Fruit fly (Drosophila melanogaster) whole organism, embryonic: ENCODE data around the gene CG12253.
A peak's percentile ranks its signal among the peaks of the same experiment; 100 is the strongest.

ENCODE experiments used
- Adf1 ChIP-seq: fragments of 200-800 bp; sonication (Bioruptor generic); IDR thresholded peaks from 2 replicates; pipeline ENCODE4 v1.3.6; 2022; ENCODE audit warnings: missing biosample characterization, missing genetic modification characterization
- Bgb ChIP-seq: fragments of 200-800 bp; sonication (Bioruptor generic); IDR thresholded peaks from 2 replicates; pipeline ENCODE4 v1.3.6; 2022; ENCODE audit warnings: missing biosample characterization, missing genetic modification characterization; ENCODE audit not compliant: partially characterized antibody
- CG13287 ChIP-seq: fragments of 200-800 bp; sonication (Bioruptor generic); IDR thresholded peaks from 2 replicates; pipeline ENCODE4 v1.3.6; 2022; ENCODE audit warnings: missing biosample characterization, missing genetic modification characterization; ENCODE audit not compliant: partially characterized antibody
- CG14860 ChIP-seq: fragments of 200-800 bp; sonication (Bioruptor generic); IDR thresholded peaks from 3 replicates; pipeline ENCODE4 v1.3.6; 2022; ENCODE audit warnings: missing biosample characterization, missing genetic modification characterization; ENCODE audit not compliant: partially characterized antibody
- CG15514 ChIP-seq: fragments of 200-800 bp; sonication (Bioruptor generic); optimal IDR thresholded peaks from 3 replicates; lab custom pipeline; 2017; ENCODE audit warnings: missing biosample characterization, missing genetic modification characterization, mild to moderate bottlenecking, moderate library complexity, missing genetic modification reagents
- CG16813 ChIP-seq: fragments of 200-800 bp; sonication (Bioruptor generic); IDR thresholded peaks from 3 replicates; pipeline ENCODE4 v1.3.6; 2022; ENCODE audit warnings: missing biosample characterization, missing genetic modification characterization; ENCODE audit not compliant: partially characterized antibody
- CG16815 ChIP-seq: fragments of 200-800 bp; sonication (Bioruptor generic); optimal IDR thresholded peaks from 3 replicates; lab custom pipeline; 2017; ENCODE audit warnings: missing biosample characterization, mild to moderate bottlenecking, missing genetic modification characterization
- CG2116 ChIP-seq: fragments of 200-800 bp; sonication (Bioruptor generic); optimal IDR thresholded peaks from 3 replicates; lab custom pipeline; 2018; ENCODE audit warnings: missing biosample characterization, mild to moderate bottlenecking, missing genetic modification characterization
- CG30020 ChIP-seq: fragments of 200-800 bp; optimal IDR thresholded peaks from 2 replicates; lab custom pipeline; 2019; ENCODE audit warnings: missing biosample characterization, mild to moderate bottlenecking, missing genetic modification characterization, moderate library complexity
- CG3847 ChIP-seq: fragments of 200-800 bp; sonication (Bioruptor generic); IDR thresholded peaks from 2 replicates; pipeline ENCODE4 v1.3.6; 2022; ENCODE audit warnings: missing biosample characterization, missing genetic modification characterization
- CG6791 ChIP-seq: fragments of 200-800 bp; sonication (Bioruptor generic); IDR thresholded peaks from 3 replicates; pipeline ENCODE4 v1.3.6; 2022; ENCODE audit warnings: missing biosample characterization, missing genetic modification characterization; ENCODE audit not compliant: partially characterized antibody
- CG8944 ChIP-seq: fragments of 200-800 bp; sonication (Bioruptor generic); optimal IDR thresholded peaks from 3 replicates; lab custom pipeline; 2016; ENCODE audit warnings: missing biosample characterization, missing genetic modification characterization
- CrebB ChIP-seq: fragments of 200-800 bp; sonication (Bioruptor generic); optimal IDR thresholded peaks from 3 replicates; lab custom pipeline; 2018; ENCODE audit warnings: missing biosample characterization, mild to moderate bottlenecking, missing genetic modification characterization
- Dad ChIP-seq: fragments of 200-800 bp; sonication (Bioruptor generic); optimal IDR thresholded peaks from 3 replicates; lab custom pipeline; 2016; ENCODE audit warnings: missing biosample characterization, missing genetic modification characterization
- Dll ChIP-seq: fragments of 200-800 bp; sonication (Bioruptor generic); IDR thresholded peaks from 4 replicates; pipeline ENCODE4 v1.3.6; 2022; ENCODE audit warnings: missing biosample characterization, missing genetic modification characterization; ENCODE audit not compliant: partially characterized antibody
- Doc3 ChIP-seq: fragments of 200-800 bp; sonication (Bioruptor generic); IDR thresholded peaks from 3 replicates; pipeline ENCODE4 v1.3.6; 2022; ENCODE audit warnings: missing biosample characterization, missing genetic modification characterization; ENCODE audit not compliant: partially characterized antibody
- Dp ChIP-seq: fragments of 200-800 bp; sonication (Bioruptor generic); optimal IDR thresholded peaks from 2 replicates; lab custom pipeline; 2018; ENCODE audit warnings: missing biosample characterization, mild to moderate bottlenecking, missing genetic modification characterization, moderate library complexity
- Gug ChIP-seq: fragments of 200-800 bp; sonication (Bioruptor generic); IDR thresholded peaks from 4 replicates; pipeline ENCODE4 v1.3.6; 2022; ENCODE audit warnings: missing biosample characterization, missing genetic modification characterization
- HLH4C ChIP-seq: fragments of 200-800 bp; sonication (Bioruptor generic); IDR thresholded peaks from 3 replicates; pipeline ENCODE4 v1.3.6; 2022; ENCODE audit warnings: missing biosample characterization, missing genetic modification characterization; ENCODE audit not compliant: partially characterized antibody
- HLHmδ ChIP-seq: fragments of 200-800 bp; sonication (Bioruptor generic); optimal IDR thresholded peaks from 2 replicates; lab custom pipeline; 2018; ENCODE audit warnings: missing biosample characterization, mild to moderate bottlenecking, missing genetic modification characterization, moderate library complexity
- Hr51 ChIP-seq, 2 experiments: fragments of 200-800 bp; sonication (Bioruptor generic); optimal IDR thresholded peaks; 2 replicates in 1 of 2; 3 replicates in 1 of 2; lab custom pipeline; 2016 to 2018; ENCODE audit warnings: missing biosample characterization in 2 of 2, missing genetic modification characterization in 2 of 2, mild to moderate bottlenecking in 1 of 2, moderate library complexity in 1 of 2
- MESR4 ChIP-seq: fragments of 200-800 bp; sonication (Bioruptor generic); optimal IDR thresholded peaks from 2 replicates; lab custom pipeline; 2018; ENCODE audit warnings: missing biosample characterization, mild to moderate bottlenecking, missing genetic modification characterization, moderate library complexity
- Mrtf ChIP-seq: fragments of 200-800 bp; sonication (Bioruptor generic); IDR thresholded peaks from 3 replicates; pipeline ENCODE4 v1.3.6; 2022; ENCODE audit warnings: missing biosample characterization, missing genetic modification characterization
- Tbp ChIP-seq: fragments of >200 bp; optimal IDR thresholded peaks from 2 replicates; lab custom pipeline; 2018; ENCODE audit warnings: missing biosample characterization, missing genetic modification characterization
- Trl ChIP-seq, 3 experiments: fragments of >200 bp in 2 of 3; fragments of 200-800 bp in 1 of 3; sonication (Bioruptor generic) in 1 of 3; optimal IDR thresholded peaks; 2 replicates in 1 of 3; 3 replicates in 2 of 3; lab custom pipeline; 2016 to 2017; ENCODE audit warnings: missing biosample characterization in 1 of 3, missing genetic modification characterization in 1 of 3
- YL-1 ChIP-seq: fragments of 200-800 bp; sonication (Bioruptor generic); optimal IDR thresholded peaks from 3 replicates; lab custom pipeline; 2017; ENCODE audit warnings: missing biosample characterization, mild to moderate bottlenecking, missing genetic modification characterization
- amos ChIP-seq: fragments of 200-800 bp; sonication (Bioruptor generic); IDR thresholded peaks from 2 replicates; pipeline ENCODE4 v1.3.6; 2022; ENCODE audit warnings: missing biosample characterization, missing genetic modification characterization; ENCODE audit not compliant: partially characterized antibody
- dm ChIP-seq: fragments of 200-800 bp; sonication (Bioruptor generic); optimal IDR thresholded peaks from 3 replicates; lab custom pipeline; 2016; ENCODE audit warnings: missing biosample characterization, missing genetic modification characterization
- dmrt11E ChIP-seq: fragments of 200-800 bp; sonication (Bioruptor generic); optimal IDR thresholded peaks from 3 replicates; lab custom pipeline; 2018; ENCODE audit warnings: missing biosample characterization, mild to moderate bottlenecking, missing genetic modification characterization, moderate library complexity
- dmrt99B ChIP-seq: fragments of 200-800 bp; sonication (Bioruptor generic); optimal IDR thresholded peaks from 2 replicates; lab custom pipeline; 2018; ENCODE audit warnings: missing biosample characterization, mild to moderate bottlenecking, missing genetic modification characterization, moderate library complexity
- ftz-f1 ChIP-seq: fragments of 200-800 bp; sonication (Bioruptor generic); optimal IDR thresholded peaks from 2 replicates; lab custom pipeline; 2016; ENCODE audit warnings: missing biosample characterization, missing genetic modification characterization
- gro ChIP-seq: fragments of 200-800 bp; sonication (Bioruptor generic); optimal IDR thresholded peaks from 2 replicates; lab custom pipeline; 2016; ENCODE audit warnings: missing biosample characterization, missing genetic modification characterization
- insv ChIP-seq, 2 experiments: fragments of 200-800 bp; sonication (Bioruptor generic); optimal IDR thresholded peaks; 3 replicates each; lab custom pipeline; 2016 to 2018; ENCODE audit warnings: missing biosample characterization in 2 of 2, missing genetic modification characterization in 2 of 2
- inv ChIP-seq: fragments of 200-800 bp; sonication (Bioruptor generic); IDR thresholded peaks from 2 replicates; pipeline ENCODE4 v1.3.6; 2022; ENCODE audit warnings: missing biosample characterization, missing genetic modification characterization; ENCODE audit not compliant: partially characterized antibody
- kni ChIP-seq: fragments of 200-800 bp; sonication (Bioruptor generic); optimal IDR thresholded peaks from 3 replicates; lab custom pipeline; 2017; ENCODE audit warnings: mild to moderate bottlenecking, missing biosample characterization, missing genetic modification reagents, missing genetic modification characterization
- lilli ChIP-seq: fragments of 200-800 bp; sonication (Bioruptor generic); optimal IDR thresholded peaks from 3 replicates; lab custom pipeline; 2016; ENCODE audit warnings: missing biosample characterization, missing genetic modification characterization
- odd ChIP-seq: fragments of 200-800 bp; sonication (Bioruptor generic); optimal IDR thresholded peaks from 2 replicates; lab custom pipeline; 2017; ENCODE audit warnings: missing biosample characterization, mild to moderate bottlenecking, missing genetic modification characterization
- pho ChIP-seq: fragments of 200-800 bp; sonication (Bioruptor generic); optimal IDR thresholded peaks from 2 replicates; lab custom pipeline; 2016; ENCODE audit warnings: missing biosample characterization, missing genetic modification characterization
- pum ChIP-seq: fragments of 200-800 bp; sonication (Bioruptor generic); optimal IDR thresholded peaks from 2 replicates; lab custom pipeline; 2016; ENCODE audit warnings: missing biosample characterization, missing genetic modification characterization
- pzg ChIP-seq: fragments of 200-800 bp; sonication (Bioruptor generic); optimal IDR thresholded peaks from 3 replicates; lab custom pipeline; 2018; ENCODE audit warnings: missing biosample characterization, mild to moderate bottlenecking, missing genetic modification characterization, moderate library complexity
- scrt ChIP-seq: fragments of 200-800 bp; sonication (Bioruptor generic); optimal IDR thresholded peaks from 2 replicates; lab custom pipeline; 2018; ENCODE audit warnings: missing biosample characterization, mild to moderate bottlenecking, missing genetic modification characterization, moderate library complexity
- sens ChIP-seq: fragments of 200-800 bp; sonication (Bioruptor generic); peaks from one replicate; lab custom pipeline; 2016; ENCODE audit warnings: missing biosample characterization, missing genetic modification characterization
- tin ChIP-seq: fragments of 200-800 bp; sonication (Bioruptor generic); optimal IDR thresholded peaks from 3 replicates; lab custom pipeline; 2016; ENCODE audit warnings: missing biosample characterization, missing genetic modification characterization
- trem ChIP-seq: fragments of 200-800 bp; optimal IDR thresholded peaks from 3 replicates; lab custom pipeline; 2019; ENCODE audit warnings: missing biosample characterization, mild to moderate bottlenecking, missing genetic modification characterization, moderate library complexity
- trh ChIP-seq: fragments of 200-800 bp; sonication (Bioruptor generic); optimal IDR thresholded peaks from 2 replicates; lab custom pipeline; 2016; ENCODE audit warnings: missing biosample characterization, missing genetic modification characterization
- zen2 ChIP-seq: fragments of 200-800 bp; sonication (Bioruptor generic); IDR thresholded peaks from 3 replicates; pipeline ENCODE4 v1.3.6; 2022; ENCODE audit warnings: missing biosample characterization, missing genetic modification characterization; ENCODE audit not compliant: partially characterized antibody
- zfh2 ChIP-seq: fragments of 200-800 bp; sonication (Bioruptor generic); optimal IDR thresholded peaks from 2 replicates; lab custom pipeline; 2016; ENCODE audit warnings: missing biosample characterization, missing genetic modification characterization

Gene CG12253

dm6 chr2L:10988026-10988425, 420 bp downstream of the CG12253 start (continued):
- peak; percentile 29 for TF ChIP-seq sens (GFP tag; lab: Kevin White, UChicago)
- peak; percentile 31 for TF ChIP-seq Dp (GFP tag; lab: Kevin White, UChicago)
- no peak for TF ChIP-seq CG16815 (GFP tag; lab: Kevin White, UChicago)
- TF ChIP-seq, all 482 proteins: peak for 6

- peak; percentile 96 for TF ChIP-seq zen2 (GFP tag; lab: Robert Waterston, UW)
- no peak for TF ChIP-seq kni (GFP tag; lab: Kevin White, UChicago)
- no peak for TF ChIP-seq Mrtf (GFP tag; lab: Robert Waterston, UW)
- TF ChIP-seq MESR4 (GFP tag; lab: Kevin White, UChicago) = peak; percentile 75
- no peak for TF ChIP-seq trh
- TF ChIP-seq Tbp (GFP tag; lab: Kevin White, UChicago) = no peak
- TF ChIP-seq zfh2 (GFP tag; lab: Kevin White, UChicago) = peak; percentile 46
- TF ChIP-seq amos (GFP tag; lab: Robert Waterston, UW) = peak; percentile 99
- peak; percentile 96 for TF ChIP-seq CG14860 (GFP tag; lab: Robert Waterston, UW)
- TF ChIP-seq dm (GFP tag; lab: Kevin White, UChicago) = peak; percentile 93
- TF ChIP-seq tin = peak; percentile 9
- TF ChIP-seq CG3847 = peak; percentile 40
- TF ChIP-seq Hr51 (GFP tag; optimal IDR thresholded peaks at IDR 0.05; lab: Kevin White, UChicago) = no peak
- TF ChIP-seq trem (tag; lab: Kevin White, UChicago) = peak; percentile 77
- TF ChIP-seq CG15514 (GFP tag; lab: Kevin White, UChicago) = peak; percentile 93
- TF ChIP-seq pum (GFP tag; lab: Kevin White, UChicago) = no peak
- peak; percentile 18; the same call in 1 of the 2 replicates for TF ChIP-seq Adf1 (GFP tag; lab: Robert Waterston, UW)
- TF ChIP-seq pzg (GFP tag; lab: Kevin White, UChicago) = peak; percentile 85
- TF ChIP-seq CG6791 = peak; percentile 99
- TF ChIP-seq CG16813 (GFP tag; lab: Robert Waterston, UW) = peak; percentile 98
- no peak for TF ChIP-seq CG8944 (GFP tag; lab: Kevin White, UChicago)
- peak; percentile 97 for TF ChIP-seq Dll (GFP tag; lab: Robert Waterston, UW)
- peak; percentile 71 for TF ChIP-seq CG2116 (GFP tag; lab: Kevin White, UChicago)
- no peak for TF ChIP-seq scrt
- peak; percentile 97 for TF ChIP-seq Doc3 (GFP tag; lab: Robert Waterston, UW)
- no peak for TF ChIP-seq pho (GFP tag; lab: Kevin White, UChicago)
- no peak for TF ChIP-seq dmrt11E (tag; lab: Kevin White, UChicago)
- peak; percentile 96 for TF ChIP-seq inv (GFP tag; lab: Robert Waterston, UW)
- TF ChIP-seq HLH4C (GFP tag; lab: Robert Waterston, UW) = peak; percentile 95
- peak; percentile 50 for TF ChIP-seq gro (GFP tag; lab: Kevin White, UChicago)
- no peak for TF ChIP-seq Trl (optimal IDR thresholded peaks at IDR 0.05; lab: Kevin White, UChicago)
- peak; percentile 39 for TF ChIP-seq Trl (GFP tag; optimal IDR thresholded peaks at IDR 0.05; lab: Kevin White, UChicago)
- TF ChIP-seq insv (GFP tag; optimal IDR thresholded peaks at IDR 0.05; lab: Kevin White, UChicago) = no peak
- TF ChIP-seq YL-1 (GFP tag; lab: Kevin White, UChicago) = peak; percentile 87
- peak; percentile 21 for TF ChIP-seq CrebB (tag; lab: Kevin White, UChicago)
- TF ChIP-seq Gug (GFP tag; lab: Robert Waterston, UW) = peak; percentile 52; the same call in 2 of the 4 replicates
- no peak for TF ChIP-seq HLHmδ (GFP tag; lab: Kevin White, UChicago)
- TF ChIP-seq odd = no peak
- TF ChIP-seq ftz-f1 = peak; percentile 76
- TF ChIP-seq CG13287 = peak; percentile 99
- TF ChIP-seq Bgb = peak; percentile 99
- peak; percentile 73 for TF ChIP-seq CG30020
- TF ChIP-seq lilli (GFP tag; lab: Kevin White, UChicago) = peak; percentile 43
- TF ChIP-seq dmrt99B (tag; lab: Kevin White, UChicago) = no peak
- no peak for TF ChIP-seq Dad (GFP tag; lab: Kevin White, UChicago)
These were observed 1.6 kb downstream of the CG12253 start, which contains the start of gene TTLL4A for dm6 chr2L:10989162-10989561. Gene TTLL4A (plus strand): TSS chr2L:10989401.
